Fruit fly (Drosophila melanogaster) whole organism, embryonic: ENCODE measurements around the gene CG31922.
A peak's percentile ranks its signal among the peaks of the same experiment; 100 is the strongest.

ENCODE experiments used
- Ada2b ChIP-seq: fragments of 200-800 bp; sonication (Bioruptor generic); IDR thresholded peaks from 2 replicates; pipeline ENCODE4 v1.3.6; 2022; ENCODE audit warnings: missing biosample characterization, missing genetic modification characterization
- BtbVII ChIP-seq: fragments of 200-800 bp; sonication (Bioruptor generic); optimal IDR thresholded peaks from 3 replicates; lab custom pipeline; 2017; ENCODE audit warnings: missing biosample characterization, mild to moderate bottlenecking, missing genetic modification characterization
- CG10147 ChIP-seq: fragments of 200-800 bp; sonication (Bioruptor generic); optimal IDR thresholded peaks from 2 replicates; lab custom pipeline; 2019; ENCODE audit warnings: missing biosample characterization, mild to moderate bottlenecking, missing genetic modification characterization, moderate library complexity
- CG1024 ChIP-seq: fragments of 200-800 bp; sonication (Bioruptor generic); IDR thresholded peaks from 2 replicates; pipeline ENCODE4 v1.3.6; 2022; ENCODE audit warnings: missing biosample characterization, missing genetic modification characterization
- CG11560 ChIP-seq: fragments of 200-800 bp; sonication (Bioruptor generic); IDR thresholded peaks from 3 replicates; pipeline ENCODE4 v1.3.6; 2022; ENCODE audit warnings: missing biosample characterization, missing genetic modification characterization
- CG12219 ChIP-seq: fragments of 200-800 bp; sonication (Bioruptor generic); optimal IDR thresholded peaks from 3 replicates; lab custom pipeline; 2018; ENCODE audit warnings: missing biosample characterization, mild to moderate bottlenecking, missing genetic modification characterization
- CG12299 ChIP-seq: fragments of 200-800 bp; sonication (Bioruptor generic); optimal IDR thresholded peaks from 2 replicates; lab custom pipeline; 2018; ENCODE audit warnings: missing biosample characterization, mild to moderate bottlenecking, missing genetic modification characterization
- CG12659 ChIP-seq: fragments of 200-800 bp; sonication (Bioruptor generic); optimal IDR thresholded peaks from 3 replicates; lab custom pipeline; 2017; ENCODE audit warnings: mild to moderate bottlenecking, missing biosample characterization, missing genetic modification reagents, missing genetic modification characterization
- CG13287 ChIP-seq: fragments of 200-800 bp; sonication (Bioruptor generic); IDR thresholded peaks from 2 replicates; pipeline ENCODE4 v1.3.6; 2022; ENCODE audit warnings: missing biosample characterization, missing genetic modification characterization; ENCODE audit not compliant: partially characterized antibody
- CG15269 ChIP-seq: fragments of 200-800 bp; sonication (Bioruptor generic); optimal IDR thresholded peaks from 2 replicates; lab custom pipeline; 2018; ENCODE audit warnings: missing biosample characterization, mild to moderate bottlenecking, missing genetic modification characterization, moderate library complexity
- CG16863 ChIP-seq: fragments of 200-800 bp; sonication (Bioruptor generic); optimal IDR thresholded peaks from 3 replicates; lab custom pipeline; 2016; ENCODE audit warnings: missing biosample characterization, missing genetic modification characterization
- CG17328 ChIP-seq: fragments of 200-800 bp; sonication (Bioruptor generic); IDR thresholded peaks from 2 replicates; pipeline ENCODE4 v1.3.6; 2022; ENCODE audit warnings: missing biosample characterization, missing genetic modification characterization
- CG18262 ChIP-seq: fragments of 200-800 bp; optimal IDR thresholded peaks from 3 replicates; lab custom pipeline; 2019; ENCODE audit warnings: missing biosample characterization, mild to moderate bottlenecking, missing genetic modification characterization, moderate library complexity
- CG2116 ChIP-seq: fragments of 200-800 bp; sonication (Bioruptor generic); optimal IDR thresholded peaks from 3 replicates; lab custom pipeline; 2018; ENCODE audit warnings: missing biosample characterization, mild to moderate bottlenecking, missing genetic modification characterization
- CG31441 ChIP-seq: fragments of 200-800 bp; sonication (Bioruptor generic); IDR thresholded peaks from 2 replicates; pipeline ENCODE4 v1.3.6; 2022; ENCODE audit warnings: missing biosample characterization, missing genetic modification characterization
- CG3281 ChIP-seq: fragments of 200-800 bp; sonication (Bioruptor generic); optimal IDR thresholded peaks from 3 replicates; lab custom pipeline; 2017; ENCODE audit warnings: missing biosample characterization, mild to moderate bottlenecking, missing genetic modification characterization
- CG4404 ChIP-seq: fragments of 200-800 bp; sonication (Bioruptor generic); IDR thresholded peaks from 2 replicates; pipeline ENCODE4 v1.3.6; 2022; ENCODE audit warnings: missing biosample characterization, missing genetic modification characterization
- CG6791 ChIP-seq: fragments of 200-800 bp; sonication (Bioruptor generic); IDR thresholded peaks from 3 replicates; pipeline ENCODE4 v1.3.6; 2022; ENCODE audit warnings: missing biosample characterization, missing genetic modification characterization; ENCODE audit not compliant: partially characterized antibody
- CG6854 ChIP-seq: fragments of 200-800 bp; sonication (Bioruptor generic); optimal IDR thresholded peaks from 3 replicates; lab custom pipeline; 2017; ENCODE audit warnings: missing biosample characterization, mild to moderate bottlenecking, missing genetic modification characterization
- CG7745 ChIP-seq: fragments of 200-800 bp; sonication (Bioruptor generic); optimal IDR thresholded peaks from 2 replicates; lab custom pipeline; 2018; ENCODE audit warnings: missing biosample characterization, mild to moderate bottlenecking, missing genetic modification characterization, moderate library complexity
- CG8388 ChIP-seq: fragments of 200-800 bp; sonication (Bioruptor generic); optimal IDR thresholded peaks from 2 replicates; lab custom pipeline; 2019; ENCODE audit warnings: missing biosample characterization, mild to moderate bottlenecking, missing genetic modification characterization, moderate library complexity
- Camta ChIP-seq: fragments of 200-800 bp; sonication (Bioruptor generic); optimal IDR thresholded peaks from 2 replicates; lab custom pipeline; 2016; ENCODE audit warnings: missing biosample characterization, missing genetic modification characterization
- Dip3 ChIP-seq: fragments of 200-800 bp; sonication (Bioruptor generic); optimal IDR thresholded peaks from 3 replicates; lab custom pipeline; 2016; ENCODE audit warnings: missing biosample characterization, missing genetic modification characterization
- E2f1 ChIP-seq: fragments of 200-800 bp; sonication (Bioruptor generic); IDR thresholded peaks from 2 replicates; pipeline ENCODE4 v1.3.6; 2022; ENCODE audit warnings: missing biosample characterization, missing genetic modification characterization
- Max ChIP-seq: fragments of 200-800 bp; sonication (Bioruptor generic); optimal IDR thresholded peaks from 2 replicates; lab custom pipeline; 2016; ENCODE audit warnings: missing biosample characterization, mild to moderate bottlenecking, missing genetic modification characterization
- Meics ChIP-seq: fragments of 200-800 bp; sonication (Bioruptor generic); optimal IDR thresholded peaks from 2 replicates; lab custom pipeline; 2017; ENCODE audit warnings: missing biosample characterization, mild to moderate bottlenecking, missing genetic modification characterization
- NK7.1 ChIP-seq: fragments of 200-800 bp; sonication (Bioruptor generic); optimal IDR thresholded peaks from 3 replicates; lab custom pipeline; 2016; ENCODE audit warnings: missing biosample characterization, missing genetic modification characterization
- Optix ChIP-seq: fragments of 200-800 bp; sonication (Bioruptor generic); IDR thresholded peaks from 3 replicates; pipeline ENCODE4 v1.3.6; 2022; ENCODE audit warnings: missing biosample characterization, missing genetic modification characterization
- Ravus ChIP-seq: fragments of 200-800 bp; sonication (Bioruptor generic); IDR thresholded peaks from 2 replicates; pipeline ENCODE4 v1.3.6; 2022; ENCODE audit warnings: missing biosample characterization, missing genetic modification characterization
- TFAM ChIP-seq: fragments of 200-800 bp; sonication (Bioruptor generic); optimal IDR thresholded peaks from 2 replicates; lab custom pipeline; 2017; ENCODE audit warnings: missing biosample characterization, missing genetic modification characterization, inconsistent platforms
- Xrp1 ChIP-seq: fragments of 200-800 bp; sonication (Bioruptor generic); IDR thresholded peaks from 2 replicates; pipeline ENCODE4 v1.3.6; 2022; ENCODE audit warnings: missing biosample characterization, missing genetic modification characterization
- ab ChIP-seq: fragments of 200-800 bp; sonication (Bioruptor generic); optimal IDR thresholded peaks from 2 replicates; lab custom pipeline; 2016; ENCODE audit warnings: missing biosample characterization, missing genetic modification characterization
- dan ChIP-seq: fragments of 200-800 bp; sonication (Bioruptor generic); IDR thresholded peaks from 2 replicates; pipeline ENCODE4 v1.3.6; 2022; ENCODE audit warnings: missing biosample characterization, missing genetic modification characterization
- dm ChIP-seq: fragments of 200-800 bp; sonication (Bioruptor generic); optimal IDR thresholded peaks from 3 replicates; lab custom pipeline; 2016; ENCODE audit warnings: missing biosample characterization, missing genetic modification characterization
- eve ChIP-seq, 2 experiments: fragments of >200 bp; optimal IDR thresholded peaks; 2 replicates each; lab custom pipeline; 2017; ENCODE audit warnings: missing biosample characterization in 2 of 2, missing genetic modification characterization in 2 of 2
- ftz-f1 ChIP-seq: fragments of 200-800 bp; sonication (Bioruptor generic); optimal IDR thresholded peaks from 2 replicates; lab custom pipeline; 2016; ENCODE audit warnings: missing biosample characterization, missing genetic modification characterization
- her ChIP-seq: fragments of 200-800 bp; sonication (Bioruptor generic); optimal IDR thresholded peaks from 2 replicates; lab custom pipeline; 2016; ENCODE audit warnings: missing biosample characterization, missing genetic modification characterization
- hth ChIP-seq: fragments of >200 bp; optimal IDR thresholded peaks from 2 replicates; lab custom pipeline; 2017; ENCODE audit warnings: inconsistent platforms
- jumu ChIP-seq: fragments of 200-800 bp; sonication (Bioruptor generic); optimal IDR thresholded peaks from 3 replicates; lab custom pipeline; 2016; ENCODE audit warnings: missing biosample characterization, missing genetic modification characterization
- lmd ChIP-seq: fragments of 200-800 bp; sonication (Bioruptor generic); IDR thresholded peaks from 2 replicates; pipeline ENCODE4 v1.3.6; 2022; ENCODE audit warnings: missing biosample characterization, missing genetic modification characterization
- lola ChIP-seq, 3 experiments: fragments of >200 bp in 2 of 3; fragments of 200-800 bp in 1 of 3; sonication (Bioruptor generic) in 1 of 3; optimal IDR thresholded peaks; 2 replicates each; lab custom pipeline; 2017 to 2019; ENCODE audit warnings: missing biosample characterization in 3 of 3, missing genetic modification characterization in 3 of 3, mild to moderate bottlenecking in 1 of 3, moderate library complexity in 1 of 3
- peb ChIP-seq: fragments of 200-800 bp; sonication (Bioruptor generic); IDR thresholded peaks from 2 replicates; pipeline ENCODE4 v1.3.6; 2022; ENCODE audit warnings: missing biosample characterization, missing genetic modification characterization
- pzg ChIP-seq: fragments of 200-800 bp; sonication (Bioruptor generic); optimal IDR thresholded peaks from 3 replicates; lab custom pipeline; 2018; ENCODE audit warnings: missing biosample characterization, mild to moderate bottlenecking, missing genetic modification characterization, moderate library complexity
- ssp ChIP-seq: fragments of 200-800 bp; sonication (Bioruptor generic); IDR thresholded peaks from 2 replicates; pipeline ENCODE4 v1.3.6; 2022; ENCODE audit warnings: missing biosample characterization, missing genetic modification characterization
- unc-4 ChIP-seq: fragments of 200-800 bp; sonication (Bioruptor generic); IDR thresholded peaks from 2 replicates; pipeline ENCODE4 v1.3.6; 2022; ENCODE audit warnings: missing biosample characterization, missing genetic modification characterization; ENCODE audit not compliant: partially characterized antibody

The CG31922 gene

dm6 chr2L:1147656-1148055 is 22.3 kb upstream of the CG31922 start (continued):
- TF ChIP-seq CG3281 (GFP tag; lab: Kevin White, UChicago) (no peak), Max (GFP tag; lab: Kevin White, UChicago) (no peak), dan (GFP tag; lab: Robert Waterston, UW) (no peak), CG6791 (GFP tag; lab: Robert Waterston, UW) (0 out of 3 replicates have a peak, but pooled peaks have one; percentile 47), eve (GFP tag; optimal IDR thresholded peaks at IDR 0.05; lab: Kevin White, UChicago) (no peak), ftz-f1 (GFP tag; lab: Kevin White, UChicago) (no peak), CG1024 (GFP tag; lab: Robert Waterston, UW) (no peak), CG2116 (GFP tag; lab: Kevin White, UChicago) (peak; percentile 70), ssp (GFP tag; lab: Robert Waterston, UW) (no peak), TFAM (GFP tag; lab: Kevin White, UChicago) (no peak), jumu (GFP tag; lab: Kevin White, UChicago) (no peak), Ada2b (no peak), CG8388 (GFP tag; lab: Kevin White, UChicago) (no peak), CG7745 (tag; lab: Kevin White, UChicago) (no peak), CG17328 (GFP tag; lab: Robert Waterston, UW) (no peak), lmd (no peak), NK7.1 (GFP tag; lab: Kevin White, UChicago) (no peak), CG6854 (GFP tag; lab: Kevin White, UChicago) (no peak), Dip3 (GFP tag; lab: Kevin White, UChicago) (no peak), CG4404 (GFP tag; lab: Robert Waterston, UW) (no peak), BtbVII (GFP tag; lab: Kevin White, UChicago) (no peak), dm (GFP tag; lab: Kevin White, UChicago) (no peak), hth (no peak), pzg (peak; percentile 30), Meics (no peak), Optix (no peak), Camta (GFP tag; lab: Kevin White, UChicago) (no peak), CG15269 (no peak), her (GFP tag; lab: Kevin White, UChicago) (no peak), CG31441 (GFP tag; lab: Robert Waterston, UW) (no peak), CG11560 (tag; lab: Robert Waterston, UW) (no peak), lola (GFP tag; optimal IDR thresholded peaks at IDR 0.05; lab: Kevin White, UChicago) (no peak), ab (GFP tag; lab: Kevin White, UChicago) (no peak), CG12219 (GFP tag; lab: Kevin White, UChicago) (no peak), CG18262 (tag; lab: Kevin White, UChicago) (no peak), peb (GFP tag; lab: Robert Waterston, UW) (no peak), Xrp1 (GFP tag; lab: Robert Waterston, UW) (no peak), unc-4 (peak; percentile 64), CG12659 (GFP tag; lab: Kevin White, UChicago) (no peak), CG13287 (GFP tag; lab: Robert Waterston, UW) (peak; percentile 78), Ravus (GFP tag; lab: Robert Waterston, UW) (no peak), CG12299 (tag; lab: Kevin White, UChicago) (no peak), E2f1 (no peak), CG16863 (GFP tag; lab: Kevin White, UChicago) (no peak), CG10147 (GFP tag; lab: Kevin White, UChicago) (no peak)
